Worm (Caenorhabditis elegans) whole organism, L4 larva: ENCODE data around the gene eral-1.
A peak's percentile ranks its signal among the peaks of the same experiment; 100 is the strongest.

Source experiments
- F10B5.3 ChIP-seq: sonication (generic microtip); optimal IDR thresholded peaks from 2 replicates; lab custom pipeline; 2016; ENCODE audit warnings: mild to moderate bottlenecking, missing genetic modification characterization, missing compliant biosample characterization
- F37D6.2 ChIP-seq: sonication (generic microtip); optimal IDR thresholded peaks from 2 replicates; lab custom pipeline; 2016; ENCODE audit warnings: mild to moderate bottlenecking, missing genetic modification characterization, missing compliant biosample characterization
- F44E2.7 ChIP-seq: fragments of 200-800 bp; sonication (Bioruptor generic); IDR thresholded peaks from 2 replicates; pipeline ENCODE4 v2.1.2; 2022; ENCODE audit warnings: missing genetic modification characterization, missing compliant biosample characterization
- Y105C5A.15 ChIP-seq: fragments of 200-800 bp; sonication (Bioruptor generic); IDR thresholded peaks from 2 replicates; pipeline ENCODE4 v1.3.6; 2022; ENCODE audit warnings: missing genetic modification characterization, missing compliant biosample characterization
- ZK337.2 ChIP-seq: fragments of 200-800 bp; sonication (Bioruptor generic); IDR thresholded peaks from 2 replicates; pipeline ENCODE4 v1.3.6; 2022; ENCODE audit warnings: missing genetic modification reagents, missing genetic modification characterization, missing compliant biosample characterization
- aha-1 ChIP-seq: fragments of 150-350 bp; peaks from one replicate; lab custom pipeline; 2014; ENCODE audit warnings: missing biosample characterization, missing genetic modification characterization
- arid-1 ChIP-seq: fragments of 200-800 bp; sonication (Bioruptor generic); conservative IDR thresholded peaks from 2 replicates; pipeline ENCODE4 v1.3.6; 2022; ENCODE audit warnings: missing genetic modification reagents, missing genetic modification characterization, missing compliant biosample characterization
- ceh-20 ChIP-seq: fragments of 200-800 bp; sonication (Bioruptor generic); IDR thresholded peaks from 2 replicates; pipeline ENCODE4 v1.3.6; 2022; ENCODE audit warnings: missing genetic modification reagents, missing genetic modification characterization, missing compliant biosample characterization
- ceh-28 ChIP-seq: fragments of 150-350 bp; optimal IDR thresholded peaks from 2 replicates; lab custom pipeline; 2014; ENCODE audit warnings: missing biosample characterization, missing genetic modification reagents, missing genetic modification characterization
- ceh-44 ChIP-seq: fragments of 200-800 bp; sonication (Bioruptor generic); IDR thresholded peaks from 2 replicates; pipeline ENCODE4 v1.3.6; 2022; ENCODE audit warnings: missing genetic modification reagents, missing genetic modification characterization, missing compliant biosample characterization
- ces-1 ChIP-seq: fragments of 150-350 bp; sonication (generic microtip); optimal IDR thresholded peaks from 4 replicates; lab custom pipeline; 2014; ENCODE audit warnings: missing biosample characterization, missing genetic modification reagents, missing genetic modification characterization
- ctbp-1 ChIP-seq: fragments of 200-800 bp; sonication (Bioruptor generic); IDR thresholded peaks from 2 replicates; pipeline ENCODE4 v1.3.6; 2022; ENCODE audit warnings: missing genetic modification reagents, missing genetic modification characterization, missing compliant biosample characterization
- daf-12 ChIP-seq: fragments of 150-350 bp; optimal IDR thresholded peaks from 2 replicates; lab custom pipeline; 2014; ENCODE audit warnings: missing biosample characterization, missing genetic modification reagents, missing genetic modification characterization
- daf-8 ChIP-seq: fragments of 200-800 bp; sonication (Bioruptor generic); IDR thresholded peaks from 2 replicates; pipeline ENCODE4 v1.3.6; 2022; ENCODE audit warnings: missing genetic modification characterization, missing compliant biosample characterization
- dmd-8 ChIP-seq: fragments of 200-800 bp; sonication (Bioruptor generic); IDR thresholded peaks from 2 replicates; pipeline ENCODE4 v1.3.6; 2022; ENCODE audit warnings: missing genetic modification characterization, missing compliant biosample characterization
- egl-43 ChIP-seq: fragments of 200-800 bp; sonication (Bioruptor generic); IDR thresholded peaks from 2 replicates; pipeline ENCODE4 v1.3.6; 2022; ENCODE audit warnings: missing genetic modification reagents, missing genetic modification characterization, missing compliant biosample characterization
- fos-1 ChIP-seq: fragments of 150-350 bp; optimal IDR thresholded peaks from 2 replicates; lab custom pipeline; 2014; ENCODE audit warnings: missing biosample characterization, missing genetic modification characterization
- hif-1 ChIP-seq, 2 experiments: sonication (generic microtip); optimal IDR thresholded peaks; 2 replicates each; lab custom pipeline; 2016 to 2017; ENCODE audit warnings: missing compliant biosample characterization in 2 of 2, missing genetic modification characterization in 2 of 2, missing genetic modification reagents in 2 of 2, missing genotype in 2 of 2, mild to moderate bottlenecking in 1 of 2
- lim-7 ChIP-seq: fragments of 200-800 bp; sonication (Bioruptor generic); IDR thresholded peaks from 2 replicates; pipeline ENCODE4 v1.3.6; 2022; ENCODE audit warnings: missing genetic modification characterization, missing compliant biosample characterization
- lin-1 ChIP-seq: fragments of 200-800 bp; sonication (Bioruptor generic); IDR thresholded peaks from 2 replicates; pipeline ENCODE4 v1.3.6; 2022; ENCODE audit warnings: missing genetic modification reagents, missing genetic modification characterization, missing compliant biosample characterization
- madf-5 ChIP-seq, 2 experiments: fragments of 200-800 bp; sonication (Bioruptor generic); IDR thresholded peaks; 2 replicates each; pipeline ENCODE4 v1.3.6; 2022; ENCODE audit warnings: missing compliant biosample characterization in 2 of 2, missing genetic modification characterization in 2 of 2
- mep-1 ChIP-seq: fragments of 150-350 bp; sonication (generic microtip); optimal IDR thresholded peaks from 3 replicates; lab custom pipeline; 2014; ENCODE audit warnings: missing biosample characterization, missing genetic modification characterization
- nhr-10 ChIP-seq: fragments of 150-350 bp; optimal IDR thresholded peaks from 2 replicates; lab custom pipeline; 2014; ENCODE audit warnings: missing biosample characterization, missing genetic modification characterization
- nhr-41 ChIP-seq: fragments of 200-800 bp; sonication (Bioruptor generic); IDR thresholded peaks from 2 replicates; pipeline ENCODE4 v1.3.6; 2022; ENCODE audit warnings: missing genetic modification reagents, missing genetic modification characterization, missing compliant biosample characterization
- nhr-42 ChIP-seq: fragments of 200-800 bp; sonication (Bioruptor generic); IDR thresholded peaks from 2 replicates; pipeline ENCODE4 v1.3.6; 2022; ENCODE audit warnings: missing genetic modification characterization, missing compliant biosample characterization
- nhr-6 ChIP-seq: fragments of 150-350 bp; optimal IDR thresholded peaks from 2 replicates; lab custom pipeline; 2014; ENCODE audit warnings: missing biosample characterization, missing genetic modification characterization
- nhr-77 ChIP-seq: fragments of 150-350 bp; optimal IDR thresholded peaks from 2 replicates; lab custom pipeline; 2014; ENCODE audit warnings: missing biosample characterization, missing genetic modification characterization
- set-16 ChIP-seq: fragments of 200-800 bp; sonication (Bioruptor generic); IDR thresholded peaks from 2 replicates; pipeline ENCODE4 v1.3.6; 2022; ENCODE audit warnings: missing genetic modification reagents, missing genetic modification characterization, missing compliant biosample characterization
- tra-1 ChIP-seq: fragments of 200-800 bp; sonication (Bioruptor generic); IDR thresholded peaks from 2 replicates; pipeline ENCODE4 v1.3.6; 2022; ENCODE audit warnings: missing genetic modification reagents, missing genetic modification characterization, missing compliant biosample characterization
- unc-130 ChIP-seq: sonication (generic microtip); optimal IDR thresholded peaks from 2 replicates; lab custom pipeline; 2016; ENCODE audit warnings: missing genetic modification reagents, missing genetic modification characterization, missing compliant biosample characterization
- unc-39 ChIP-seq: sonication (generic microtip); optimal IDR thresholded peaks from 2 replicates; lab custom pipeline; 2017; ENCODE audit warnings: missing biosample characterization, missing genetic modification characterization
- zfp-3 ChIP-seq: fragments of 200-800 bp; sonication (Bioruptor generic); conservative IDR thresholded peaks from 2 replicates; pipeline ENCODE4 v1.3.6; 2022; ENCODE audit warnings: missing genetic modification reagents, missing genetic modification characterization, missing compliant biosample characterization
- zip-2 ChIP-seq: fragments of 150-350 bp; optimal IDR thresholded peaks from 2 replicates; lab custom pipeline; 2014; ENCODE audit warnings: missing biosample characterization, missing genetic modification characterization

Gene eral-1

ce11 chrII:9550718-9551117 lies 38.8 kb downstream of the eral-1 start, which contains the start of gene sra-6:
TSS of gene sra-6 (minus strand) at chrII:9550818.
- TF ChIP-seq dmd-8 (GFP tag; lab: Robert Waterston, UW), result no peak
- TF ChIP-seq F37D6.2 (tag; lab: Kevin White, UChicago), result no peak
- no peak for TF ChIP-seq fos-1
- no peak for TF ChIP-seq egl-43
- no peak for TF ChIP-seq unc-39 (tag; lab: Kevin White, UChicago)
- no peak for TF ChIP-seq F44E2.7
- TF ChIP-seq ceh-20, result no peak
- TF ChIP-seq lim-7 (GFP tag; lab: Robert Waterston, UW), result no peak
- no peak for TF ChIP-seq ceh-44 (GFP tag; lab: Robert Waterston, UW)
- TF ChIP-seq zfp-3, result no peak
- TF ChIP-seq nhr-41 (GFP tag; lab: Robert Waterston, UW), result no peak
- TF ChIP-seq mep-1, result no peak
- no peak for TF ChIP-seq F10B5.3 (tag; lab: Kevin White, UChicago)
- TF ChIP-seq unc-130 (GFP tag; lab: Kevin White, UChicago), result no peak
- TF ChIP-seq set-16 (GFP tag; lab: Robert Waterston, UW), result no peak
- no peak for TF ChIP-seq nhr-77 (tag; lab: Kevin White, UChicago)
- TF ChIP-seq nhr-6 (tag; lab: Kevin White, UChicago), result no peak
- no peak for TF ChIP-seq zip-2
- TF ChIP-seq arid-1, result no peak
- TF ChIP-seq, all 104 proteins: peak for 0

DNA sequence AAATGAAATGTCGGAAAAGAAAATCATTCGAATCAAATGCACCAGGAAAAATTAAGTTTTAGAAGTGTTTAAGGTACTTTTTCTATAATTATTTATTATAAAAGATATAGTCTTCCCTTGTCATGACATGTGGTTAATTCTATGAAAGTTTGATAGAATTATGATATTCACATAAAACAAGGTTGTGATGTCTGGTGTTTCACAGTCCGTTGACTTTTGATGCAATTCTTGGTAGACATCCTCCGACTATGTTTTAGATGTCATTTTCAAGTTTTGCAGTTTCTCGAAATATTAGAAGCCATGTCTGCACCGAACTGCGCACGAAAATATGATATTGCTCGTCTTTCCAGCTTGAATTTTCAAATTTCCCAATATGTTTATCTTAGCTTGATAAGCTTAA lies 45.2 kb downstream of the eral-1 start, which contains the start of gene sra-7:
Gene sra-7 (plus strand): TSS at position 301 of the 400 bp plus-strand sequence.
- TF ChIP-seq daf-8 (GFP tag; lab: Robert Waterston, UW), result no peak
- TF ChIP-seq aha-1 (tag; lab: Kevin White, UChicago), result peak; percentile 8
- no peak for TF ChIP-seq zfp-3
- TF ChIP-seq ces-1 (GFP tag; lab: Kevin White, UChicago), result no peak

DNA sequence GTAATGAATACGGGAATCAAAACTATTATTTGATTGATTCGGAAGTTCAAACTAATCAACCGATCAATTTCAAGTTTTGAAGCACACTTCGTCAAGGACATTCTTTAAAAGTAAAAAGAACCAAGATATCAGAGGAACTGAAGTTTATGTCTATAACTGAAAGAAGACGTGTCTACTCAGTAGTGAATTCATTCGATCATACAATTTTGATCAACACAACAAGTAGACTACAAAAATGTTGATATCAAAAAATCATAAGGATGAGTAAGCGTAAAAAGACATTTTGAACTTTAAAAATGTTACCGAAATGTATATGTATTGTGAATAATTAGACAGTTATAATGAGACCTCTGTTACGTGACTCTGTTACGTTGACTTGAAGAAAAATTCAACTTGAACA lies 46.8 kb downstream of the eral-1 start, which contains the start of gene sra-4:
Gene sra-4 (minus strand): TSS at position 101 of the 400 bp plus-strand sequence.
- TF ChIP-seq ceh-28 (tag; lab: Kevin White, UChicago) (no peak), nhr-42 (GFP tag; lab: Robert Waterston, UW) (no peak)
- TF ChIP-seq, all 104 proteins: peak for 0

DNA sequence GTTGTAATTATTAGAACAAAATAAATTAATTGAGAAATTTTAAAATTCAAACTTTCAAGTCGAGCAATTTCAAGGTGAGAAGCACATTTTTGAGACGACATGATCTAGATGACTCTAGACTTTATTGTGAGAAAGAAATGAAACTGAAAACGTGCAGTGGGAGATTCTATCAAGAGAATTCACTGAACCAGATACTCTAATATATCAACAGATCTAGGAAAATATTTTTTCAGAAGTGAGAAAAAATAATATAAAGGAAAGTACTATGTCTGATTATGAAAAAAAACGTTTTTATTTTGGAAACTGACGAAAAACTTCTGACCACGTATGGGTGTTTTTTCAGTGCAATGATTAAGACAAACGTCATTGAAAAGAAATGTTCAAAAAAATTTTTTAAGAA lies 48.8 kb downstream of the eral-1 start, which contains the start of gene sra-3:
Gene sra-3 (minus strand): TSS at position 101 of the 400 bp plus-strand sequence.
- no peak for TF ChIP-seq ctbp-1 (GFP tag; lab: Robert Waterston, UW)
- no peak for TF ChIP-seq unc-39 (tag; lab: Kevin White, UChicago)
- no peak for TF ChIP-seq F10B5.3 (tag; lab: Kevin White, UChicago)
- TF ChIP-seq madf-5 (GFP tag; IDR thresholded peaks at IDR 0.05; lab: Robert Waterston, UW), result no peak
- no peak for TF ChIP-seq hif-1 (tag; optimal IDR thresholded peaks at IDR 0.05; lab: Kevin White, UChicago)
- TF ChIP-seq daf-12 (tag; lab: Kevin White, UChicago), result no peak
- TF ChIP-seq Y105C5A.15 (GFP tag; lab: Robert Waterston, UW), result no peak
- TF ChIP-seq nhr-42 (GFP tag; lab: Robert Waterston, UW), result no peak
- no peak for TF ChIP-seq nhr-10 (tag; lab: Kevin White, UChicago)
- no peak for TF ChIP-seq lin-1 (GFP tag; lab: Robert Waterston, UW)
- no peak for TF ChIP-seq ZK337.2 (GFP tag; lab: Robert Waterston, UW)
- TF ChIP-seq tra-1 (GFP tag; lab: Robert Waterston, UW), result no peak
- TF ChIP-seq, all 104 proteins: peak for 0
